Worm (Caenorhabditis elegans): ENCODE measurements around the gene srw-10.

srw-10 gene

DNA sequence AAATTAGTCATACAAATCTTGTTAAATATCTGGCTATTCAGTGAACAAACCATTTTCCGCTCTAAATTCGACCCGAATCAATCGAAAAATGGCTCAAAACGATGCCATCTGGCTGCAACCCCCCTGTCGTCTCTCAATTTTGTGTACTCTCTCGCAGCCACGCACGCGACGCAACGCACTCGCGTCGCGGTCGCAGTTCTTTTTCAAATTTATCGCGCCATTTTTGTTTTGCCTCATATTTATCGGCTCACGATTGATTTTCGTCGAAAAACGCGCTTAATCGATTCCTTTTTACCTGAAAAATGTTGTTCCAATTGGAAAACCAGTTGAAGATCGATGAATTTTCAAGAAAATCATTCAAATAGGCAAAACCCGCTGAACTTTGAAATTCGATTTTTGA is 41.3 kb upstream of the srw-10 start:
- TF ChIP-seq daf-12 (tag; optimal IDR thresholded peaks at IDR 0.05) (no peak), ZK546.5 (tag; optimal IDR thresholded peaks at IDR 0.05) (no peak), elt-2 (tag; optimal IDR thresholded peaks at IDR 0.05) (peak; percentile 4), egl-27 (tag; optimal IDR thresholded peaks at IDR 0.05) (no peak), nhr-12 (tag; optimal IDR thresholded peaks at IDR 0.05) (no peak), elt-3 (tag; optimal IDR thresholded peaks at IDR 0.05) (no peak), snpc-4 (tag; optimal IDR thresholded peaks at IDR 0.05) (peak; percentile 8), unc-39 (tag; optimal IDR thresholded peaks at IDR 0.05) (no peak), lin-39 (tag; optimal IDR thresholded peaks at IDR 0.05) (peak; percentile 67), pha-4 (tag; optimal IDR thresholded peaks at IDR 0.05) (peak; percentile 8), mml-1 (tag; optimal IDR thresholded peaks at IDR 0.05) (no peak), nhr-25 (tag; optimal IDR thresholded peaks at IDR 0.05) (no peak), elt-1 (tag; optimal IDR thresholded peaks at IDR 0.05) (no peak), hmg-11 (tag; optimal IDR thresholded peaks at IDR 0.05) (peak; percentile 66), nhr-76 (tag; optimal IDR thresholded peaks at IDR 0.05) (no peak), eor-1 (tag; optimal IDR thresholded peaks at IDR 0.05) (no peak), nfya-1 (tag; optimal IDR thresholded peaks at IDR 0.05; ENCODE audit: insufficient read depth) (peak; percentile 59), ama-1 (optimal IDR thresholded peaks at IDR 0.05) (peak; percentile 83)

ce11 chrIII:12714266-12714665 is 40.9 kb upstream of the srw-10 start, which contains the start of gene ssl-1:
Gene ssl-1 (plus strand): TSS chrIII:12714566.
- no peak for TF ChIP-seq ama-1 (optimal IDR thresholded peaks at IDR 0.05)
- no peak for TF ChIP-seq fkh-2 (tag; optimal IDR thresholded peaks at IDR 0.05)
- TF ChIP-seq egl-27 (tag; optimal IDR thresholded peaks at IDR 0.05) = no peak

DNA sequence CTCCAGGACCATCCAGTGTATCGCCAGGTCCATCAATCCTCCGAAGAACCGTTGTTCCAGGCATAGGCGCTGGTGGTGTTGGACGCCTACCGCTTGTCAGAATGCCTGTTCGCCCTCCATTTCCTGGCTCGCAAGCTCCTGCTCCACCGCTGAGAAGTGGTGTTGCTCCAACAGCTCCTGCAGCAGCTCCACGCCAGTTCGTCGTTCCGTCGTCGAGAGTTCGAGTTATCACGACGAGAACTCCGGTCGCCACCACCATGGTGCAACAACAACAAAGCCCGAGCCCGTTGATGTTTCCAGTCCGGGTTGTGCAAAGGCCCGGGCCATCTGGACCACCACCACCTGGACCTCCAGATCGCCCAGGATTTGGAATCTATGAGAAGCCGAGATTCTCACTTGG is 27.0 kb upstream of the srw-10 start:
- no peak for TF ChIP-seq unc-39 (tag; optimal IDR thresholded peaks at IDR 0.05)
- TF ChIP-seq sea-2 (GFP tag; optimal IDR thresholded peaks at IDR 0.05) = no peak
- no peak for TF ChIP-seq fos-1 (tag; optimal IDR thresholded peaks at IDR 0.05)
- no peak for TF ChIP-seq lin-39 (tag; optimal IDR thresholded peaks at IDR 0.05)
- no peak for TF ChIP-seq nhr-12 (tag; optimal IDR thresholded peaks at IDR 0.05)
- TF ChIP-seq nhr-77 (tag; optimal IDR thresholded peaks at IDR 0.05) = no peak
- no peak for TF ChIP-seq ztf-4 (tag; optimal IDR thresholded peaks at IDR 0.05)
- TF ChIP-seq nfya-1 (tag; optimal IDR thresholded peaks at IDR 0.05; ENCODE audit: insufficient read depth) = no peak
- TF ChIP-seq ceh-28 (tag; optimal IDR thresholded peaks at IDR 0.05) = no peak
- TF ChIP-seq mml-1 (tag; optimal IDR thresholded peaks at IDR 0.05) = no peak
- no peak for TF ChIP-seq ztf-11 (tag; optimal IDR thresholded peaks at IDR 0.05)
- TF ChIP-seq lsy-12 (tag; optimal IDR thresholded peaks at IDR 0.05) = no peak
- no peak for TF ChIP-seq pha-4 (tag; optimal IDR thresholded peaks at IDR 0.05)
- no peak for TF ChIP-seq zag-1 (tag; optimal IDR thresholded peaks at IDR 0.05)
- no peak for TF ChIP-seq snpc-4 (tag; optimal IDR thresholded peaks at IDR 0.05)
- no peak for TF ChIP-seq nhr-237 (tag; optimal IDR thresholded peaks at IDR 0.05)
- TF ChIP-seq hmg-11 (tag; optimal IDR thresholded peaks at IDR 0.05) = no peak

DNA sequence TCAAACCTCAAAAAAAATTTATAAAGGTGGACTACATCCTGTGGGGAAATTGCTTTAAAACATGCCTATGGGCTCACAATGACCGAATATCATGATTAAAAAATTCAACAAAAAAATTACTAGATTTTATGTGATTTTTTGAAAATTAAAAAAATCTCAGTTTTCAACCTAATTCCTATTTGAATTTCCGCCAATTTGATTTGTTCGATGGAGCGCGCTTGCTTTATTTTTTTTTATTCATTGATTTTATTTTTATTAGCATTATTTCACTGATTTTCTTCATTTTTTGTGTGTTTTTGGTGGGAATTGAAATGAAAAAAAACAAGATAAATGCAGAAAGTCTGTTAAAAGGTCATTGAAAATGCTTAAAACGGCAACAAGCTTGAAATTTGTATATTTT is 16.2 kb upstream of the srw-10 start:
- TF ChIP-seq nhr-28 (tag; optimal IDR thresholded peaks at IDR 0.05) (no peak), daf-12 (tag; optimal IDR thresholded peaks at IDR 0.05) (no peak), lsy-12 (tag; optimal IDR thresholded peaks at IDR 0.05) (no peak), hmg-11 (tag; optimal IDR thresholded peaks at IDR 0.05) (no peak)

- TF ChIP-seq nfya-1 (tag; optimal IDR thresholded peaks at IDR 0.05; ENCODE audit: insufficient read depth) (peak; percentile 76), pqm-1 (tag; optimal IDR thresholded peaks at IDR 0.05) (no peak)
Observed at ce11 chrIII:12740313-12740712, 14.8 kb upstream of the srw-10 start.

DNA sequence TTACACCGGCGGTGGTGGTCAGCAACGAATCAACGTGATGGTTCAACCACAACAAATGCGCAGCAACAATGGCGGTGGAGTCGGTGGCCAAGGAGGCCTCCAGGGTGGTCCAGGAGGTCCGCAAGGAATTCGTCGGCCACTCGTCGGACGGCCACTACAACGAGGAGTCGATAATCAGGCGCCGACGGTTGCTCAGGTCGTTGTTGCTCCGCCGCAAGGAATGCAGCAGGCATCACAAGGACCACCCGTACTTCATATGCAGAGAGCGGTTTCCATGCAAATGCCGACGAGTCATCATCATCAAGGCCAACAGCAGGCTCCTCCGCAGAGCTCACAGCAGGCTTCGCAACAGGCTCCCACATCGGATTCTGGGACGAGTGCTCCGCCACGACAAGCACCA is 11.6 kb upstream of the srw-10 start:
- no peak for TF ChIP-seq ceh-28 (tag; optimal IDR thresholded peaks at IDR 0.05)
- TF ChIP-seq egl-27 (tag; optimal IDR thresholded peaks at IDR 0.05) = no peak
- TF ChIP-seq ceh-9 (tag; optimal IDR thresholded peaks at IDR 0.05) = no peak
- TF ChIP-seq nfya-1 (tag; optimal IDR thresholded peaks at IDR 0.05; ENCODE audit: insufficient read depth) = no peak
- no peak for TF ChIP-seq aly-2 (tag; optimal IDR thresholded peaks at IDR 0.05)
- TF ChIP-seq lsy-12 (tag; optimal IDR thresholded peaks at IDR 0.05) = no peak
- no peak for TF ChIP-seq ztf-4 (tag; optimal IDR thresholded peaks at IDR 0.05)
- TF ChIP-seq nhr-76 (tag; optimal IDR thresholded peaks at IDR 0.05) = no peak
- TF ChIP-seq elt-2 (tag; optimal IDR thresholded peaks at IDR 0.05) = no peak
- TF ChIP-seq ceh-82 (tag; optimal IDR thresholded peaks at IDR 0.05) = no peak
- TF ChIP-seq snpc-4 (tag; optimal IDR thresholded peaks at IDR 0.05) = no peak
- no peak for TF ChIP-seq unc-62 (GFP tag; optimal IDR thresholded peaks at IDR 0.05)
- no peak for TF ChIP-seq nhr-237 (tag; optimal IDR thresholded peaks at IDR 0.05)
- TF ChIP-seq nhr-25 (tag; optimal IDR thresholded peaks at IDR 0.05) = no peak
- no peak for TF ChIP-seq fkh-2 (tag; optimal IDR thresholded peaks at IDR 0.05)
- TF ChIP-seq daf-12 (tag; optimal IDR thresholded peaks at IDR 0.05) = no peak
- no peak for TF ChIP-seq zag-1 (tag; optimal IDR thresholded peaks at IDR 0.05)
- TF ChIP-seq fos-1 (tag; optimal IDR thresholded peaks at IDR 0.05) = no peak
- TF ChIP-seq nhr-28 (tag; optimal IDR thresholded peaks at IDR 0.05) = no peak

All from whole organism, L3 larva.